ENCODE assay signal across 1 fruit fly cellular context in the genomic region with DNA sequence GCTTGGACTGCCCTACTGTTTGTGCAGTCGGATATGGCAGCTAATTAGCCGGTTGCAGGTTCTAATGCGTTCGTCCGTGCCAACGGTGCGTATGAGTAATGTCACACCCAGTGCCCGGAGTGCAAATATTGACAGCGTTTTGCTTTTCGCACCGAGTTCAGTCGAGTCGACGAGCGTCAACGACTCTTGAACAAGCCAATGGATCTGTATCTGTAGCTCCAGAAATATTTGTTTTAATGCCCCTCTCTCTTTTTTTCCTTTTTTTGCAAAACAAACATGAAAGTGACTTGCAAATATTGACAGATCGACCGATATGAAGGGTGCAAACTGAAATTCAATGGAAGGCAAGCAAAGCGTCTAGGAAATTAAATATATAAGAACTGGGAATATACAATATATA.
TF ChIP-seq lines count a peak whose summit lies in the region.

No protein-coding gene starts in this region.

TF ChIP-seq in whole organism, prepupa, 60 proteins besides CTCF, POLR2A, EP300 and RAD21 (continued from another document):
- TF ChIP-seq CG3919 (GFP tag; optimal IDR thresholded peaks at IDR 0.05; lab: Kevin White, UChicago), result peak; percentile 66
